Worm (Caenorhabditis elegans) whole organism, L4 larva: ENCODE measurements around the gene sre-32.

Experiments used
- F44E2.7 ChIP-seq: fragments of 200-800 bp; sonication (Bioruptor generic); IDR thresholded peaks from 2 replicates; pipeline ENCODE4 v2.1.2; 2022; ENCODE audit warnings: missing genetic modification characterization, missing compliant biosample characterization
- F49E8.2 ChIP-seq: sonication (generic microtip); optimal IDR thresholded peaks from 2 replicates; lab custom pipeline; 2016; ENCODE audit warnings: missing compliant biosample characterization, mild to moderate bottlenecking, missing genetic modification characterization, borderline replicate concordance
- T26A8.4 ChIP-seq: fragments of 200-800 bp; sonication (Bioruptor generic); IDR thresholded peaks from 2 replicates; pipeline ENCODE4 v1.3.6; 2022; ENCODE audit warnings: missing genetic modification characterization, missing compliant biosample characterization
- Y5F2A.4 ChIP-seq: fragments of 200-800 bp; sonication (Bioruptor generic); optimal IDR thresholded peaks from 2 replicates; lab custom pipeline; 2018; ENCODE audit warnings: mild to moderate bottlenecking, missing genetic modification characterization, missing compliant biosample characterization
- aha-1 ChIP-seq: fragments of 150-350 bp; peaks from one replicate; lab custom pipeline; 2014; ENCODE audit warnings: missing biosample characterization, missing genetic modification characterization
- aly-2 ChIP-seq: sonication (generic microtip); optimal IDR thresholded peaks from 2 replicates; lab custom pipeline; 2018; ENCODE audit warnings: missing biosample characterization, missing genetic modification characterization
- arid-1 ChIP-seq: fragments of 200-800 bp; sonication (Bioruptor generic); conservative IDR thresholded peaks from 2 replicates; pipeline ENCODE4 v1.3.6; 2022; ENCODE audit warnings: missing genetic modification reagents, missing genetic modification characterization, missing compliant biosample characterization
- ceh-82 ChIP-seq: sonication (generic microtip); optimal IDR thresholded peaks from 2 replicates; lab custom pipeline; 2017; ENCODE audit warnings: missing biosample characterization, missing genetic modification characterization
- ctbp-1 ChIP-seq: fragments of 200-800 bp; sonication (Bioruptor generic); IDR thresholded peaks from 2 replicates; pipeline ENCODE4 v1.3.6; 2022; ENCODE audit warnings: missing genetic modification reagents, missing genetic modification characterization, missing compliant biosample characterization
- dmd-6 ChIP-seq: fragments of 200-800 bp; sonication (Bioruptor generic); IDR thresholded peaks from 2 replicates; pipeline ENCODE4 v1.3.6; 2022; ENCODE audit warnings: missing genetic modification reagents, missing genetic modification characterization, missing compliant biosample characterization
- dve-1 ChIP-seq: sonication (generic microtip); optimal IDR thresholded peaks from 2 replicates; lab custom pipeline; 2017; ENCODE audit warnings: antibody characterized with exemption, mild to moderate bottlenecking, missing genetic modification characterization, missing compliant biosample characterization; ENCODE audit not compliant: insufficient read depth
- egl-43 ChIP-seq: fragments of 200-800 bp; sonication (Bioruptor generic); IDR thresholded peaks from 2 replicates; pipeline ENCODE4 v1.3.6; 2022; ENCODE audit warnings: missing genetic modification reagents, missing genetic modification characterization, missing compliant biosample characterization
- fkh-10 ChIP-seq: fragments of 150-350 bp; optimal IDR thresholded peaks from 2 replicates; lab custom pipeline; 2014; ENCODE audit warnings: missing biosample characterization, missing genetic modification reagents, missing genetic modification characterization
- hmg-1.1 ChIP-seq: fragments of 200-800 bp; sonication (Bioruptor generic); IDR thresholded peaks from 2 replicates; pipeline ENCODE4 v1.3.6; 2022; ENCODE audit warnings: missing genetic modification reagents, missing genetic modification characterization, missing compliant biosample characterization
- lin-29 ChIP-seq: fragments of 200-800 bp; sonication (Bioruptor generic); IDR thresholded peaks from 2 replicates; pipeline ENCODE4 v1.3.6; 2022; ENCODE audit warnings: missing genetic modification reagents, missing genetic modification characterization, missing compliant biosample characterization
- lin-38 ChIP-seq: fragments of 200-800 bp; sonication (Bioruptor generic); IDR thresholded peaks from 2 replicates; pipeline ENCODE4 v1.3.6; 2022; ENCODE audit warnings: missing genetic modification reagents, missing genetic modification characterization, missing compliant biosample characterization
- lir-3 ChIP-seq: sonication (generic microtip); optimal IDR thresholded peaks from 2 replicates; lab custom pipeline; 2016; ENCODE audit warnings: mild to moderate bottlenecking, missing genetic modification characterization, missing compliant biosample characterization
- lsy-2 ChIP-seq, 2 experiments: fragments of 150-350 bp in 1 of 2; sonication (generic microtip) in 1 of 2; optimal IDR thresholded peaks; 2 replicates each; lab custom pipeline; 2014 to 2017; ENCODE audit warnings: missing biosample characterization in 2 of 2, missing genetic modification characterization in 2 of 2
- mxl-2 ChIP-seq: fragments of 200-800 bp; sonication (Bioruptor generic); conservative IDR thresholded peaks from 2 replicates; pipeline ENCODE4 v1.3.6; 2022; ENCODE audit warnings: missing genetic modification reagents, missing genetic modification characterization, missing compliant biosample characterization
- mxl-3 ChIP-seq: fragments of 200-800 bp; sonication (Bioruptor generic); optimal IDR thresholded peaks from 2 replicates; lab custom pipeline; 2018; ENCODE audit warnings: mild to moderate bottlenecking, missing genetic modification characterization, missing compliant biosample characterization
- nhr-11 ChIP-seq: fragments of 150-350 bp; optimal IDR thresholded peaks from 2 replicates; lab custom pipeline; 2014; ENCODE audit warnings: missing biosample characterization, missing genetic modification characterization
- nhr-25 ChIP-seq: sonication (generic microtip); optimal IDR thresholded peaks from 2 replicates; lab custom pipeline; 2017; ENCODE audit warnings: missing genetic modification characterization, mild to moderate bottlenecking, missing compliant biosample characterization, antibody characterized with exemption, moderate library complexity, borderline replicate concordance; ENCODE audit not compliant: insufficient read depth
- nhr-28 ChIP-seq: fragments of 150-350 bp; optimal IDR thresholded peaks from 2 replicates; lab custom pipeline; 2014; ENCODE audit warnings: missing biosample characterization, missing genetic modification characterization
- nhr-42 ChIP-seq: fragments of 200-800 bp; sonication (Bioruptor generic); IDR thresholded peaks from 2 replicates; pipeline ENCODE4 v1.3.6; 2022; ENCODE audit warnings: missing genetic modification characterization, missing compliant biosample characterization
- nhr-48 ChIP-seq: sonication (generic microtip); optimal IDR thresholded peaks from 2 replicates; lab custom pipeline; 2016; ENCODE audit warnings: mild to moderate bottlenecking, missing genetic modification characterization, missing compliant biosample characterization
- nhr-6 ChIP-seq: fragments of 150-350 bp; optimal IDR thresholded peaks from 2 replicates; lab custom pipeline; 2014; ENCODE audit warnings: missing biosample characterization, missing genetic modification characterization
- pha-4 ChIP-seq, 2 experiments: fragments of 150-350 bp in 1 of 2; fragments of 200-800 bp in 1 of 2; sonication (Bioruptor generic) in 1 of 2; IDR thresholded peaks in 1 of 2; optimal IDR thresholded peaks in 1 of 2; 2 replicates each; pipeline versions ENCODE4 v1.3.6 to Lab custom; 2014 to 2022; ENCODE audit warnings: missing genetic modification characterization in 2 of 2, missing genetic modification reagents in 2 of 2, missing biosample characterization in 1 of 2, missing compliant biosample characterization in 1 of 2
- pqm-1 ChIP-seq: sonication (generic microtip); optimal IDR thresholded peaks from 2 replicates; lab custom pipeline; 2017; ENCODE audit warnings: missing biosample characterization, missing genetic modification characterization
- snpc-4 ChIP-seq: fragments of 150-350 bp; optimal IDR thresholded peaks from 2 replicates; lab custom pipeline; 2014; ENCODE audit warnings: missing biosample characterization, missing genetic modification characterization
- spr-1 ChIP-seq: sonication (generic microtip); optimal IDR thresholded peaks from 2 replicates; lab custom pipeline; 2016; ENCODE audit warnings: mild to moderate bottlenecking, missing genetic modification characterization, missing compliant biosample characterization
- spr-3 ChIP-seq: fragments of 200-800 bp; sonication (Bioruptor generic); optimal IDR thresholded peaks from 2 replicates; lab custom pipeline; 2018; ENCODE audit warnings: mild to moderate bottlenecking, missing genetic modification characterization, missing compliant biosample characterization
- tag-97 ChIP-seq: fragments of 200-800 bp; sonication (Bioruptor generic); IDR thresholded peaks from 2 replicates; pipeline ENCODE4 v1.3.6; 2022; ENCODE audit warnings: missing genetic modification characterization, missing compliant biosample characterization
- unc-39 ChIP-seq: sonication (generic microtip); optimal IDR thresholded peaks from 2 replicates; lab custom pipeline; 2017; ENCODE audit warnings: missing biosample characterization, missing genetic modification characterization
- vab-7 ChIP-seq: fragments of 200-800 bp; sonication (Bioruptor generic); IDR thresholded peaks from 2 replicates; pipeline ENCODE4 v1.3.6; 2022; ENCODE audit warnings: missing genetic modification reagents, missing genetic modification characterization, missing compliant biosample characterization
- zfp-3 ChIP-seq: fragments of 200-800 bp; sonication (Bioruptor generic); conservative IDR thresholded peaks from 2 replicates; pipeline ENCODE4 v1.3.6; 2022; ENCODE audit warnings: missing genetic modification reagents, missing genetic modification characterization, missing compliant biosample characterization
- zip-11 ChIP-seq: fragments of 200-800 bp; sonication (Bioruptor generic); IDR thresholded peaks from 2 replicates; pipeline ENCODE4 v1.3.6; 2022; ENCODE audit warnings: missing genetic modification characterization, missing compliant biosample characterization
- ztf-7 ChIP-seq: fragments of 150-350 bp; optimal IDR thresholded peaks from 2 replicates; lab custom pipeline; 2014; ENCODE audit warnings: missing biosample characterization, missing genetic modification characterization

The sre-32 gene

ce11 chrII:12459422-12459821 lies 2.9 kb upstream of the sre-32 start, which contains the start of gene tag-281 (continued):
- TF ChIP-seq spr-3 (GFP tag; lab: Kevin White, UChicago) (no peak), nhr-11 (tag; lab: Kevin White, UChicago) (peak; percentile 24), tag-97 (GFP tag; lab: Robert Waterston, UW) (no peak), zfp-3 (GFP tag; lab: Robert Waterston, UW) (peak; percentile 60; the same call in 1 of the 2 replicates), unc-39 (tag; lab: Kevin White, UChicago) (no peak), pqm-1 (tag; lab: Kevin White, UChicago) (no peak), nhr-48 (tag; lab: Kevin White, UChicago) (no peak), hmg-1.1 (GFP tag; lab: Robert Waterston, UW) (peak; percentile 55; the same call in 1 of the 2 replicates), arid-1 (GFP tag; lab: Robert Waterston, UW) (no peak), snpc-4 (peak; percentile 14), nhr-28 (tag; lab: Kevin White, UChicago) (no peak), nhr-25 (tag; lab: Kevin White, UChicago) (no peak), ctbp-1 (GFP tag; lab: Robert Waterston, UW) (no peak), vab-7 (no peak), dve-1 (tag; lab: Kevin White, UChicago) (no peak), dmd-6 (GFP tag; lab: Robert Waterston, UW) (peak; percentile 51), aly-2 (tag; lab: Kevin White, UChicago) (no peak), F44E2.7 (no peak), lsy-2 (tag; optimal IDR thresholded peaks at IDR 0.05; lab: Kevin White, UChicago) (peak in 1 of 2 experiments; percentile 90), lin-38 (GFP tag; lab: Robert Waterston, UW) (peak; percentile 99), T26A8.4 (GFP tag; lab: Robert Waterston, UW) (peak; percentile 41; the same call in 1 of the 2 replicates), mxl-3 (GFP tag; lab: Kevin White, UChicago) (no peak)

- TF ChIP-seq ceh-82 (tag; lab: Kevin White, UChicago) (no peak), nhr-6 (no peak), tag-97 (GFP tag; lab: Robert Waterston, UW) (no peak), mxl-2 (GFP tag; lab: Robert Waterston, UW) (no peak), pha-4 (GFP tag; IDR thresholded peaks at IDR 0.05; lab: Robert Waterston, UW) (no peak), pha-4 (tag; optimal IDR thresholded peaks at IDR 0.05; lab: Kevin White, UChicago) (no peak), zip-11 (GFP tag; lab: Robert Waterston, UW) (no peak), arid-1 (GFP tag; lab: Robert Waterston, UW) (no peak), ztf-7 (tag; lab: Kevin White, UChicago) (no peak), unc-39 (tag; lab: Kevin White, UChicago) (no peak), fkh-10 (no peak), spr-1 (tag; lab: Kevin White, UChicago) (no peak), egl-43 (no peak), lin-29 (GFP tag; lab: Robert Waterston, UW) (no peak), Y5F2A.4 (GFP tag; lab: Kevin White, UChicago) (no peak), nhr-42 (no peak)
Measured at ce11 chrII:12457275-12457674, 742 bp upstream of the sre-32 start, which contains the start of gene sre-38. Gene sre-38, plus strand, starts transcription at chrII:12457575.

ce11 chrII:12452754-12453352 lies 3.7 kb downstream of the sre-32 start, which contains the start of the genes sre-35 and sre-33:
Gene sre-35, minus strand, starts transcription at chrII:12452854.
Gene sre-33, plus strand, starts transcription at chrII:12453302.
- TF ChIP-seq snpc-4 = no peak
- TF ChIP-seq aha-1 (tag; lab: Kevin White, UChicago) = peak; percentile 81
- TF ChIP-seq F49E8.2 (tag; lab: Kevin White, UChicago) = no peak
- no peak for TF ChIP-seq lir-3
- no peak for TF ChIP-seq ztf-7 (tag; lab: Kevin White, UChicago)
